Worm (Caenorhabditis elegans): ENCODE measurements around the gene T04F3.5.
A peak's percentile ranks its signal among the peaks of the same experiment; 100 is the strongest.

Gene T04F3.5

ce11 chrV:11802508-11802907, 42.0 kb downstream of the T04F3.5 start (continued):
- TF ChIP-seq mxl-3 (GFP tag; optimal IDR thresholded peaks at IDR 0.05) (peak; percentile 99), ceh-44 (GFP tag; IDR thresholded peaks at IDR 0.05) (no peak), ztf-11 (tag; optimal IDR thresholded peaks at IDR 0.05) (no peak), skn-1 (tag; optimal IDR thresholded peaks at IDR 0.05) (no peak), daf-12 (tag; optimal IDR thresholded peaks at IDR 0.05) (no peak), ZK546.5 (tag; optimal IDR thresholded peaks at IDR 0.05) (no peak), nhr-102 (tag; optimal IDR thresholded peaks at IDR 0.05) (peak; percentile 65), unc-130 (GFP tag; optimal IDR thresholded peaks at IDR 0.05) (no peak), ctbp-1 (GFP tag; IDR thresholded peaks at IDR 0.05) (peak; percentile 45; the same call in 1 of the 2 replicates), Y75B8A.6 (GFP tag; IDR thresholded peaks at IDR 0.05) (no peak), hlh-11 (tag; optimal IDR thresholded peaks at IDR 0.05) (peak; percentile 89), dpl-1 (GFP tag; optimal IDR thresholded peaks at IDR 0.05) (no peak), gei-8 (GFP tag; optimal IDR thresholded peaks at IDR 0.05) (peak; percentile 86), duxl-1 (tag; optimal IDR thresholded peaks at IDR 0.05; ENCODE audit: poor library complexity) (no peak), zip-2 (tag; optimal IDR thresholded peaks at IDR 0.05) (no peak), nhr-28 (tag; optimal IDR thresholded peaks at IDR 0.05) (peak; percentile 86), vab-7 (GFP tag; IDR thresholded peaks at IDR 0.05) (no peak), nhr-25 (tag; optimal IDR thresholded peaks at IDR 0.05; ENCODE audit: borderline replicate concordance, insufficient read depth) (peak; percentile 86), nhr-6 (tag; optimal IDR thresholded peaks at IDR 0.05) (no peak), lsy-2 (tag; optimal IDR thresholded peaks at IDR 0.05) (peak in 1 of 2 experiments; percentile 73), nhr-10 (tag; optimal IDR thresholded peaks at IDR 0.05) (no peak), mes-2 (tag; optimal IDR thresholded peaks at IDR 0.05; ENCODE audit: poor library complexity, severe bottlenecking) (no peak), nhr-77 (tag; optimal IDR thresholded peaks at IDR 0.05) (no peak), F44E2.7 (GFP tag; IDR thresholded peaks at IDR 0.05) (no peak), nhr-48 (tag; optimal IDR thresholded peaks at IDR 0.05) (peak; percentile 98), sdz-12 (GFP tag; optimal IDR thresholded peaks at IDR 0.05) (no peak), ZK337.2 (GFP tag; IDR thresholded peaks at IDR 0.05) (no peak), aha-1 (tag) (peak; percentile 87), saeg-2 (GFP tag; IDR thresholded peaks at IDR 0.05) (0 out of 2 replicates have a peak, but pooled peaks have one; percentile 24), dmd-8 (GFP tag; IDR thresholded peaks at IDR 0.05) (no peak), spr-3 (GFP tag; optimal IDR thresholded peaks at IDR 0.05) (no peak), set-16 (GFP tag; IDR thresholded peaks at IDR 0.05) (no peak), zfp-3 (GFP tag; conservative IDR thresholded peaks at IDR 0.05) (no peak), mdt-29 (GFP tag; IDR thresholded peaks at IDR 0.05) (no peak), mep-1 (tag; optimal IDR thresholded peaks at IDR 0.05) (peak; percentile 48), daf-8 (GFP tag; IDR thresholded peaks at IDR 0.05) (no peak), lin-15B (tag; optimal IDR thresholded peaks at IDR 0.05) (no peak), Y105C5A.15 (GFP tag; IDR thresholded peaks at IDR 0.05) (no peak), lin-39 (tag; optimal IDR thresholded peaks at IDR 0.05) (no peak), ama-1 (optimal IDR thresholded peaks at IDR 0.05) (no peak), ceh-62 (tag; optimal IDR thresholded peaks at IDR 0.05) (no peak), hmg-1.1 (GFP tag; IDR thresholded peaks at IDR 0.05) (0 out of 2 replicates have a peak, but pooled peaks have one; percentile 11), lin-38 (GFP tag; IDR thresholded peaks at IDR 0.05) (no peak), fos-1 (tag; optimal IDR thresholded peaks at IDR 0.05) (no peak), ceh-20 (GFP tag; IDR thresholded peaks at IDR 0.05) (peak; percentile 75; the same call in 1 of the 2 replicates), ces-1 (GFP tag; optimal IDR thresholded peaks at IDR 0.05) (no peak), F49E8.2 (tag; optimal IDR thresholded peaks at IDR 0.05; ENCODE audit: borderline replicate concordance) (no peak), T26A8.4 (GFP tag; IDR thresholded peaks at IDR 0.05) (peak; percentile 34; the same call in 1 of the 2 replicates), dve-1 (tag; optimal IDR thresholded peaks at IDR 0.05; ENCODE audit: insufficient read depth) (peak; percentile 81), ceh-32 (tag; optimal IDR thresholded peaks at IDR 0.05; ENCODE audit: poor library complexity) (no peak), R02D3.7 (tag; optimal IDR thresholded peaks at IDR 0.05) (no peak), mxl-2 (GFP tag; conservative IDR thresholded peaks at IDR 0.05) (no peak)
